Fruit fly (Drosophila melanogaster): Measurements from ENCODE around the gene Rab11.

The Rab11 gene

dm6 chr3R:21112742-21113465, 1.7 kb downstream of the Rab11 start (continued):
- TF ChIP-seq pum (GFP tag; optimal IDR thresholded peaks at IDR 0.05) (peak; percentile 86), CG4404 (GFP tag; IDR thresholded peaks at IDR 0.05) (peak; percentile 61), CG18619 (GFP tag; optimal IDR thresholded peaks at IDR 0.05) (peak; percentile 88), D (optimal IDR thresholded peaks at IDR 0.05) (no peak), D (GFP tag; optimal IDR thresholded peaks at IDR 0.05) (peak; percentile 60), BEAF-32 (GFP tag; optimal IDR thresholded peaks at IDR 0.05) (no peak), slbo (GFP tag; IDR thresholded peaks at IDR 0.05) (peak; percentile 92), repo (GFP tag; optimal IDR thresholded peaks at IDR 0.05) (peak; percentile 87), Dip2 (GFP tag; IDR thresholded peaks at IDR 0.05) (no peak), chinmo (GFP tag; IDR thresholded peaks at IDR 0.05; ENCODE audit: partially characterized antibody) (no peak), ab (GFP tag; optimal IDR thresholded peaks at IDR 0.05) (peak; percentile 61), HLH3B (GFP tag; IDR thresholded peaks at IDR 0.05) (peak; percentile 87), nom (GFP tag; optimal IDR thresholded peaks at IDR 0.05) (no peak), Ets97D (GFP tag; optimal IDR thresholded peaks at IDR 0.05) (peak; percentile 68), nau (GFP tag; optimal IDR thresholded peaks at IDR 0.05) (peak; percentile 82), CG6791 (GFP tag; IDR thresholded peaks at IDR 0.05; ENCODE audit: partially characterized antibody) (no peak), CG17912 (GFP tag; optimal IDR thresholded peaks at IDR 0.05) (peak; percentile 23), CG12219 (GFP tag; optimal IDR thresholded peaks at IDR 0.05) (peak; percentile 90), dimm (GFP tag; IDR thresholded peaks at IDR 0.05) (peak; percentile 69), scrt (GFP tag; optimal IDR thresholded peaks at IDR 0.05) (peak; percentile 84), Chrac-16 (GFP tag; optimal IDR thresholded peaks at IDR 0.05) (peak; percentile 80), Pdp1 (GFP tag; optimal IDR thresholded peaks at IDR 0.05) (peak; percentile 87), CG11723 (GFP tag; optimal IDR thresholded peaks at IDR 0.05) (peak; percentile 81), zen (tag; optimal IDR thresholded peaks at IDR 0.05) (peak; percentile 87), luna (GFP tag; optimal IDR thresholded peaks at IDR 0.05) (peak; percentile 80), Mad (GFP tag; optimal IDR thresholded peaks at IDR 0.05) (peak; percentile 82), lab (GFP tag; optimal IDR thresholded peaks at IDR 0.05) (no peak), CG6272 (GFP tag; IDR thresholded peaks at IDR 0.05) (peak; percentile 61), inv (GFP tag; IDR thresholded peaks at IDR 0.05; ENCODE audit: partially characterized antibody) (no peak), Doc2 (GFP tag; IDR thresholded peaks at IDR 0.05) (no peak), Vsx1 (GFP tag; optimal IDR thresholded peaks at IDR 0.05) (peak; percentile 83), CG13123 (GFP tag; optimal IDR thresholded peaks at IDR 0.05) (peak; percentile 80), cas (GFP tag; IDR thresholded peaks at IDR 0.05) (peak; percentile 77), tgo (GFP tag; IDR thresholded peaks at IDR 0.05) (peak; percentile 85; the same call in 2 of the 3 replicates), pnt (GFP tag; optimal IDR thresholded peaks at IDR 0.05) (peak; percentile 87), CG1529 (GFP tag; optimal IDR thresholded peaks at IDR 0.05) (peak; percentile 82), CG8765 (GFP tag; IDR thresholded peaks at IDR 0.05) (0 out of 2 replicates have a peak, but pooled peaks have one; percentile 47), CG6854 (GFP tag; optimal IDR thresholded peaks at IDR 0.05) (peak; percentile 79), Lhr (GFP tag; optimal IDR thresholded peaks at IDR 0.05) (peak; percentile 67), Elba2 (GFP tag; optimal IDR thresholded peaks at IDR 0.05) (peak; percentile 14), sr (GFP tag; IDR thresholded peaks at IDR 0.05) (peak; percentile 76; the same call in 2 of the 3 replicates), hkb (optimal IDR thresholded peaks at IDR 0.05) (no peak), hkb (GFP tag; IDR thresholded peaks at IDR 0.05) (peak; percentile 94), disco-r (GFP tag; optimal IDR thresholded peaks at IDR 0.05) (peak; percentile 76), Poxn (GFP tag; IDR thresholded peaks at IDR 0.05) (no peak), CG10321 (GFP tag; IDR thresholded peaks at IDR 0.05) (peak; percentile 52), ewg (GFP tag; optimal IDR thresholded peaks at IDR 0.05) (peak; percentile 79), CG42726 (GFP tag; IDR thresholded peaks at IDR 0.05; ENCODE audit: partially characterized antibody) (no peak), CG15514 (GFP tag; optimal IDR thresholded peaks at IDR 0.05) (peak; percentile 60)

All from whole organism, embryonic.